Fruit fly (Drosophila melanogaster) whole organism, embryonic: ENCODE results near the gene DEF8.

Source experiments
- Adf1 ChIP-seq: fragments of 200-800 bp; sonication (Bioruptor generic); IDR thresholded peaks from 2 replicates; pipeline ENCODE4 v1.3.6; 2022; ENCODE audit warnings: missing biosample characterization, missing genetic modification characterization
- Antp ChIP-seq: fragments of 200-800 bp; sonication (Bioruptor generic); optimal IDR thresholded peaks from 3 replicates; lab custom pipeline; 2016; ENCODE audit warnings: missing biosample characterization, missing genetic modification characterization
- CG10543 ChIP-seq: fragments of 200-800 bp; sonication (Bioruptor generic); optimal IDR thresholded peaks from 3 replicates; lab custom pipeline; 2017; ENCODE audit warnings: missing biosample characterization, mild to moderate bottlenecking, missing genetic modification characterization, moderate library complexity
- CG10979 ChIP-seq: fragments of 200-800 bp; sonication (Bioruptor generic); optimal IDR thresholded peaks from 2 replicates; lab custom pipeline; 2018; ENCODE audit warnings: missing biosample characterization, mild to moderate bottlenecking, missing genetic modification characterization, moderate library complexity
- CG11398 ChIP-seq: fragments of 200-800 bp; sonication (Bioruptor generic); optimal IDR thresholded peaks from 2 replicates; lab custom pipeline; 2016; ENCODE audit warnings: missing biosample characterization, missing genetic modification characterization
- CG13424 ChIP-seq: fragments of 200-800 bp; sonication (Bioruptor generic); optimal IDR thresholded peaks from 2 replicates; lab custom pipeline; 2019; ENCODE audit warnings: missing biosample characterization, mild to moderate bottlenecking, missing genetic modification characterization, moderate library complexity
- CG15479 ChIP-seq: fragments of 200-800 bp; sonication (Bioruptor generic); optimal IDR thresholded peaks from 3 replicates; lab custom pipeline; 2019; ENCODE audit warnings: missing biosample characterization, mild to moderate bottlenecking, missing genetic modification characterization, moderate library complexity
- CG1603 ChIP-seq: fragments of 200-800 bp; sonication (Bioruptor generic); optimal IDR thresholded peaks from 2 replicates; lab custom pipeline; 2019; ENCODE audit warnings: missing biosample characterization, mild to moderate bottlenecking, missing genetic modification characterization, moderate library complexity
- CG17612 ChIP-seq: fragments of 200-800 bp; sonication (Bioruptor generic); IDR thresholded peaks from 2 replicates; pipeline ENCODE4 v1.3.6; 2022; ENCODE audit warnings: missing biosample characterization, missing genetic modification characterization
- CG17912 ChIP-seq: fragments of 200-800 bp; sonication (Bioruptor generic); optimal IDR thresholded peaks from 2 replicates; lab custom pipeline; 2018; ENCODE audit warnings: missing biosample characterization, mild to moderate bottlenecking, missing genetic modification characterization
- CG1832 ChIP-seq: fragments of 200-800 bp; sonication (Bioruptor generic); optimal IDR thresholded peaks from 2 replicates; lab custom pipeline; 2017; ENCODE audit warnings: missing biosample characterization, mild to moderate bottlenecking, missing genetic modification characterization, inconsistent platforms
- CG2199 ChIP-seq: fragments of 200-800 bp; sonication (Bioruptor generic); IDR thresholded peaks from 3 replicates; pipeline ENCODE4 v1.3.6; 2022; ENCODE audit warnings: missing biosample characterization, missing genetic modification characterization
- CG2875 ChIP-seq: fragments of 200-800 bp; sonication (Bioruptor generic); optimal IDR thresholded peaks from 2 replicates; lab custom pipeline; 2017; ENCODE audit warnings: missing biosample characterization, mild to moderate bottlenecking, missing genetic modification characterization, missing genetic modification reagents
- CG31365 ChIP-seq: fragments of 200-800 bp; sonication (Bioruptor generic); optimal IDR thresholded peaks from 2 replicates; lab custom pipeline; 2018; ENCODE audit warnings: missing biosample characterization, mild to moderate bottlenecking, missing genetic modification characterization
- CG31441 ChIP-seq: fragments of 200-800 bp; sonication (Bioruptor generic); IDR thresholded peaks from 2 replicates; pipeline ENCODE4 v1.3.6; 2022; ENCODE audit warnings: missing biosample characterization, missing genetic modification characterization
- CG34224 ChIP-seq: fragments of 200-800 bp; sonication (Bioruptor generic); IDR thresholded peaks from 3 replicates; pipeline ENCODE4 v1.3.6; 2022; ENCODE audit warnings: missing biosample characterization, missing genetic modification characterization; ENCODE audit not compliant: partially characterized antibody
- CG42726 ChIP-seq: fragments of 200-800 bp; sonication (Bioruptor generic); IDR thresholded peaks from 2 replicates; pipeline ENCODE4 v1.3.6; 2022; ENCODE audit warnings: missing biosample characterization, missing genetic modification characterization; ENCODE audit not compliant: partially characterized antibody
- CG4360 ChIP-seq: fragments of 200-800 bp; sonication (Bioruptor generic); IDR thresholded peaks from 2 replicates; pipeline ENCODE4 v1.3.6; 2022; ENCODE audit warnings: missing biosample characterization, missing genetic modification characterization
- CG43689 ChIP-seq: fragments of 200-800 bp; sonication (Bioruptor generic); IDR thresholded peaks from 2 replicates; pipeline ENCODE4 v1.3.6; 2022; ENCODE audit warnings: missing biosample characterization, missing genetic modification characterization
- CG4404 ChIP-seq: fragments of 200-800 bp; sonication (Bioruptor generic); IDR thresholded peaks from 2 replicates; pipeline ENCODE4 v1.3.6; 2022; ENCODE audit warnings: missing biosample characterization, missing genetic modification characterization
- CG5245 ChIP-seq: fragments of 200-800 bp; sonication (Bioruptor generic); optimal IDR thresholded peaks from 3 replicates; lab custom pipeline; 2016; ENCODE audit warnings: missing biosample characterization, missing genetic modification characterization
- CG7271 ChIP-seq: fragments of 200-800 bp; sonication (Bioruptor generic); optimal IDR thresholded peaks from 2 replicates; lab custom pipeline; 2018; ENCODE audit warnings: missing biosample characterization, mild to moderate bottlenecking, missing genetic modification characterization, moderate library complexity
- CG8478 ChIP-seq: fragments of >200 bp; optimal IDR thresholded peaks from 2 replicates; lab custom pipeline; 2018
- Dbx ChIP-seq: fragments of 200-800 bp; sonication (Bioruptor generic); IDR thresholded peaks from 3 replicates; pipeline ENCODE4 v1.3.6; 2022; ENCODE audit warnings: missing biosample characterization, missing genetic modification characterization
- E2f1 ChIP-seq: fragments of 200-800 bp; sonication (Bioruptor generic); IDR thresholded peaks from 2 replicates; pipeline ENCODE4 v1.3.6; 2022; ENCODE audit warnings: missing biosample characterization, missing genetic modification characterization
- Fer1 ChIP-seq: fragments of 200-800 bp; sonication (Bioruptor generic); optimal IDR thresholded peaks from 2 replicates; lab custom pipeline; 2017; ENCODE audit warnings: missing biosample characterization, mild to moderate bottlenecking, missing genetic modification characterization
- HLH3B ChIP-seq: fragments of 200-800 bp; sonication (Bioruptor generic); IDR thresholded peaks from 2 replicates; pipeline ENCODE4 v1.3.6; 2022; ENCODE audit warnings: missing biosample characterization, missing genetic modification characterization
- HLH4C ChIP-seq: fragments of 200-800 bp; sonication (Bioruptor generic); IDR thresholded peaks from 3 replicates; pipeline ENCODE4 v1.3.6; 2022; ENCODE audit warnings: missing biosample characterization, missing genetic modification characterization; ENCODE audit not compliant: partially characterized antibody
- NFAT ChIP-seq: fragments of 200-800 bp; sonication (Bioruptor generic); IDR thresholded peaks from 2 replicates; pipeline ENCODE4 v1.3.6; 2022; ENCODE audit warnings: missing biosample characterization, missing genetic modification characterization
- Opbp ChIP-seq: fragments of 200-800 bp; sonication (Bioruptor generic); IDR thresholded peaks from 3 replicates; pipeline ENCODE4 v1.3.6; 2022; ENCODE audit warnings: missing biosample characterization, missing genetic modification characterization; ENCODE audit not compliant: partially characterized antibody
- Ssrp ChIP-seq: fragments of 200-800 bp; sonication (Bioruptor generic); optimal IDR thresholded peaks from 2 replicates; lab custom pipeline; 2018; ENCODE audit warnings: missing biosample characterization, mild to moderate bottlenecking, missing genetic modification characterization, moderate library complexity
- Vsx1 ChIP-seq: fragments of 200-800 bp; sonication (Bioruptor generic); optimal IDR thresholded peaks from 2 replicates; lab custom pipeline; 2017; ENCODE audit warnings: missing biosample characterization, mild to moderate bottlenecking, missing genetic modification characterization, missing genetic modification reagents
- YL-1 ChIP-seq: fragments of 200-800 bp; sonication (Bioruptor generic); optimal IDR thresholded peaks from 3 replicates; lab custom pipeline; 2017; ENCODE audit warnings: missing biosample characterization, mild to moderate bottlenecking, missing genetic modification characterization
- amos ChIP-seq: fragments of 200-800 bp; sonication (Bioruptor generic); IDR thresholded peaks from 2 replicates; pipeline ENCODE4 v1.3.6; 2022; ENCODE audit warnings: missing biosample characterization, missing genetic modification characterization; ENCODE audit not compliant: partially characterized antibody
- chm ChIP-seq: fragments of 200-800 bp; sonication (Bioruptor generic); IDR thresholded peaks from 2 replicates; pipeline ENCODE4 v1.3.6; 2022; ENCODE audit warnings: missing biosample characterization, missing genetic modification characterization
- dm ChIP-seq: fragments of 200-800 bp; sonication (Bioruptor generic); optimal IDR thresholded peaks from 3 replicates; lab custom pipeline; 2016; ENCODE audit warnings: missing biosample characterization, missing genetic modification characterization
- esg ChIP-seq: fragments of 200-800 bp; sonication (Bioruptor generic); conservative IDR thresholded peaks from 2 replicates; pipeline ENCODE4 v1.3.6; 2022; ENCODE audit warnings: missing biosample characterization, missing genetic modification characterization
- eve ChIP-seq, 2 experiments: fragments of >200 bp; optimal IDR thresholded peaks; 2 replicates each; lab custom pipeline; 2017; ENCODE audit warnings: missing biosample characterization in 2 of 2, missing genetic modification characterization in 2 of 2
- exex ChIP-seq: fragments of 200-800 bp; sonication (Bioruptor generic); optimal IDR thresholded peaks from 4 replicates; lab custom pipeline; 2018; ENCODE audit warnings: missing biosample characterization, mild to moderate bottlenecking, missing genetic modification characterization, moderate library complexity
- h ChIP-seq: fragments of >200 bp; optimal IDR thresholded peaks from 2 replicates; lab custom pipeline; 2017
- knrl ChIP-seq: fragments of 200-800 bp; sonication (Bioruptor generic); IDR thresholded peaks from 3 replicates; pipeline ENCODE4 v1.3.6; 2022; ENCODE audit warnings: missing biosample characterization, missing genetic modification characterization; ENCODE audit not compliant: partially characterized antibody
- nom ChIP-seq: fragments of 200-800 bp; sonication (Bioruptor generic); optimal IDR thresholded peaks from 2 replicates; lab custom pipeline; 2017; ENCODE audit warnings: missing biosample characterization, missing genetic modification characterization, mild to moderate bottlenecking, moderate library complexity, missing genetic modification reagents
- phol ChIP-seq: fragments of 200-800 bp; sonication (Bioruptor generic); optimal IDR thresholded peaks from 3 replicates; lab custom pipeline; 2018; ENCODE audit warnings: missing biosample characterization, mild to moderate bottlenecking, missing genetic modification characterization, moderate library complexity
- pnt ChIP-seq: fragments of 200-800 bp; sonication (Bioruptor generic); optimal IDR thresholded peaks from 3 replicates; lab custom pipeline; 2016; ENCODE audit warnings: missing biosample characterization, missing genetic modification characterization
- pzg ChIP-seq: fragments of 200-800 bp; sonication (Bioruptor generic); optimal IDR thresholded peaks from 3 replicates; lab custom pipeline; 2018; ENCODE audit warnings: missing biosample characterization, mild to moderate bottlenecking, missing genetic modification characterization, moderate library complexity
- sima ChIP-seq: fragments of 200-800 bp; sonication (Bioruptor generic); optimal IDR thresholded peaks from 2 replicates; lab custom pipeline; 2016; ENCODE audit warnings: missing biosample characterization, missing genetic modification characterization
- slp2 ChIP-seq: fragments of 200-800 bp; sonication (Bioruptor generic); optimal IDR thresholded peaks from 2 replicates; lab custom pipeline; 2016; ENCODE audit warnings: missing biosample characterization, missing genetic modification characterization
- sob ChIP-seq: fragments of 200-800 bp; sonication (Bioruptor generic); IDR thresholded peaks from 2 replicates; pipeline ENCODE4 v1.3.6; 2022; ENCODE audit warnings: missing biosample characterization, missing genetic modification characterization
- stwl ChIP-seq: fragments of 200-800 bp; sonication (Bioruptor generic); optimal IDR thresholded peaks from 3 replicates; lab custom pipeline; 2018; ENCODE audit warnings: missing biosample characterization, mild to moderate bottlenecking, missing genetic modification characterization, moderate library complexity
- wek ChIP-seq: fragments of 200-800 bp; sonication (Bioruptor generic); optimal IDR thresholded peaks from 3 replicates; lab custom pipeline; 2018; ENCODE audit warnings: missing biosample characterization, mild to moderate bottlenecking, missing genetic modification characterization, moderate library complexity
- yki ChIP-seq: fragments of >200 bp; optimal IDR thresholded peaks from 3 replicates; lab custom pipeline; 2018

The DEF8 gene

dm6 chr3L:12124138-12124583 lies 7.8 kb upstream of the DEF8 start (continued):
- peak; percentile 17 for TF ChIP-seq CG10979
- no peak for TF ChIP-seq h
- TF ChIP-seq amos (GFP tag; lab: Robert Waterston, UW), result peak; percentile 23; the same call in 1 of the 2 replicates
- peak; percentile 53; the same call in 1 of the 2 replicates for TF ChIP-seq E2f1
- peak; percentile 17 for TF ChIP-seq CG1603 (tag; lab: Kevin White, UChicago)
- TF ChIP-seq chm, result peak; percentile 40; the same call in 1 of the 2 replicates
- peak; percentile 84 for TF ChIP-seq phol
- TF ChIP-seq CG7271, result no peak
- peak; percentile 57; the same call in 2 of the 3 replicates for TF ChIP-seq Opbp (GFP tag; lab: Robert Waterston, UW)
- TF ChIP-seq CG31441 (GFP tag; lab: Robert Waterston, UW), result no peak
- TF ChIP-seq exex (tag; lab: Kevin White, UChicago), result peak; percentile 61
- no peak for TF ChIP-seq Ssrp (tag; lab: Kevin White, UChicago)
- no peak for TF ChIP-seq CG34224
- no peak for TF ChIP-seq sima (GFP tag; lab: Kevin White, UChicago)
- no peak for TF ChIP-seq stwl (tag; lab: Kevin White, UChicago)
- no peak for TF ChIP-seq Antp (GFP tag; lab: Kevin White, UChicago)
- TF ChIP-seq CG42726 (GFP tag; lab: Robert Waterston, UW), result peak; percentile 38; the same call in 1 of the 2 replicates
- peak; percentile 54; the same call in 1 of the 2 replicates for TF ChIP-seq NFAT
- TF ChIP-seq sob (GFP tag; lab: Robert Waterston, UW), result peak; percentile 41; the same call in 1 of the 2 replicates
- no peak for TF ChIP-seq CG4404 (GFP tag; lab: Robert Waterston, UW)
- TF ChIP-seq Vsx1 (GFP tag; lab: Kevin White, UChicago), result peak; percentile 40
- TF ChIP-seq dm (GFP tag; lab: Kevin White, UChicago), result peak; percentile 35
- TF ChIP-seq CG15479 (GFP tag; lab: Kevin White, UChicago), result peak; percentile 71
- TF ChIP-seq CG43689 (GFP tag; lab: Robert Waterston, UW), result no peak
- peak; percentile 42 for TF ChIP-seq pzg (GFP tag; lab: Kevin White, UChicago)
- peak; percentile 54; the same call in 1 of the 3 replicates for TF ChIP-seq Dbx (GFP tag; lab: Robert Waterston, UW)
- peak; percentile 60 for TF ChIP-seq wek (GFP tag; lab: Kevin White, UChicago)
- peak; percentile 68 for TF ChIP-seq nom
- peak; percentile 63 for TF ChIP-seq Fer1
- TF ChIP-seq CG10543 (GFP tag; lab: Kevin White, UChicago), result peak; percentile 93
- no peak for TF ChIP-seq CG17612 (GFP tag; lab: Robert Waterston, UW)
- TF ChIP-seq CG13424 (tag; lab: Kevin White, UChicago), result peak; percentile 29
- peak; percentile 73 for TF ChIP-seq Adf1
- TF ChIP-seq, all 482 proteins: peak for 141

dm6 chr3L:12124975-12125374 lies 7.0 kb upstream of the DEF8 start, which contains the start of gene yps:
Gene yps (minus strand): TSS chr3L:12125150.
- TF ChIP-seq slp2 (GFP tag; lab: Kevin White, UChicago) (peak; percentile 93), CG17912 (peak; percentile 99), CG2875 (GFP tag; lab: Kevin White, UChicago) (peak; percentile 95), eve (GFP tag; optimal IDR thresholded peaks at IDR 0.05; lab: Kevin White, UChicago) (no peak), esg (GFP tag; lab: Robert Waterston, UW) (0 out of 2 replicates have a peak, but pooled peaks have one; percentile 8), HLH4C (GFP tag; lab: Robert Waterston, UW) (peak; percentile 76), sob (GFP tag; lab: Robert Waterston, UW) (peak; percentile 95), YL-1 (GFP tag; lab: Kevin White, UChicago) (peak; percentile 98), knrl (peak; percentile 77), CG31365 (peak; percentile 90), CG2199 (peak; percentile 59; the same call in 2 of the 3 replicates), HLH3B (GFP tag; lab: Robert Waterston, UW) (peak; percentile 87; the same call in 1 of the 2 replicates), CG8478 (lab: Kevin White, UChicago) (no peak), CG5245 (GFP tag; lab: Kevin White, UChicago) (peak; percentile 84), yki (no peak), CG1832 (GFP tag; lab: Kevin White, UChicago) (no peak), CG4404 (GFP tag; lab: Robert Waterston, UW) (no peak), pnt (GFP tag; lab: Kevin White, UChicago) (peak; percentile 26), h (no peak), CG4360 (GFP tag; lab: Robert Waterston, UW) (peak; percentile 71), CG11398 (GFP tag; lab: Kevin White, UChicago) (peak; percentile 96)
